Worm (Caenorhabditis elegans) whole organism, young adult: ENCODE results near the gene srp-3.

ENCODE experiments used
- B0019.2 ChIP-seq: fragments of 200-800 bp; sonication (Bioruptor generic); conservative IDR thresholded peaks from 2 replicates; pipeline ENCODE4 v1.3.6; 2022; ENCODE audit warnings: missing genetic modification reagents, missing genetic modification characterization, missing compliant biosample characterization
- B0035.1 ChIP-seq: sonication (generic microtip); optimal IDR thresholded peaks from 2 replicates; lab custom pipeline; 2016; ENCODE audit warnings: missing genetic modification characterization, mild to moderate bottlenecking, missing compliant biosample characterization, missing genotype, missing genetic modification reagents
- B0261.1 ChIP-seq: sonication (generic microtip); optimal IDR thresholded peaks from 2 replicates; lab custom pipeline; 2016; ENCODE audit warnings: mild to moderate bottlenecking, missing genetic modification characterization, moderate library complexity, missing compliant biosample characterization
- B0336.3 ChIP-seq: fragments of 200-800 bp; sonication (Bioruptor generic); IDR thresholded peaks from 2 replicates; pipeline ENCODE4 v1.3.6; 2022; ENCODE audit warnings: missing genetic modification characterization, missing compliant biosample characterization
- C17E4.6 ChIP-seq: fragments of 200-800 bp; sonication (Bioruptor generic); IDR thresholded peaks from 2 replicates; pipeline ENCODE4 v1.3.6; 2022; ENCODE audit warnings: missing genetic modification reagents, missing genetic modification characterization, missing compliant biosample characterization
- D2030.7 ChIP-seq: fragments of 200-800 bp; sonication (Bioruptor generic); IDR thresholded peaks from 2 replicates; pipeline ENCODE4 v1.3.6; 2022; ENCODE audit warnings: missing genetic modification reagents, missing genetic modification characterization, missing compliant biosample characterization
- F33H1.4 ChIP-seq: fragments of 200-800 bp; sonication (Bioruptor generic); IDR thresholded peaks from 2 replicates; pipeline ENCODE4 v1.3.6; 2022; ENCODE audit warnings: missing genetic modification reagents, missing genetic modification characterization, missing compliant biosample characterization
- F49E8.2 ChIP-seq: sonication (generic microtip); optimal IDR thresholded peaks from 3 replicates; lab custom pipeline; 2017; ENCODE audit warnings: missing genetic modification characterization, mild to moderate bottlenecking, missing compliant biosample characterization, antibody characterized with exemption, moderate library complexity; ENCODE audit not compliant: insufficient read depth
- Y67H2A.10 ChIP-seq: fragments of 200-800 bp; sonication (Bioruptor generic); conservative IDR thresholded peaks from 2 replicates; pipeline ENCODE4 v1.3.6; 2022; ENCODE audit warnings: missing genetic modification reagents, missing genetic modification characterization, missing compliant biosample characterization
- aptf-3 ChIP-seq: fragments of 200-800 bp; sonication (Bioruptor generic); IDR thresholded peaks from 2 replicates; pipeline ENCODE4 v1.3.6; 2022; ENCODE audit warnings: missing genetic modification characterization, missing compliant biosample characterization
- attf-3 ChIP-seq: fragments of 200-800 bp; sonication (Bioruptor generic); conservative IDR thresholded peaks from 2 replicates; pipeline ENCODE4 v1.3.6; 2022; ENCODE audit warnings: missing genetic modification reagents, missing genetic modification characterization, missing compliant biosample characterization
- attf-6 ChIP-seq: fragments of 200-800 bp; sonication (Bioruptor generic); IDR thresholded peaks from 2 replicates; pipeline ENCODE4 v1.3.6; 2022; ENCODE audit warnings: missing genetic modification reagents, missing genetic modification characterization, missing compliant biosample characterization
- bed-1 ChIP-seq: fragments of 200-800 bp; sonication (Bioruptor generic); IDR thresholded peaks from 2 replicates; pipeline ENCODE4 v1.3.6; 2022; ENCODE audit warnings: missing genetic modification reagents, missing genetic modification characterization, missing compliant biosample characterization
- cebp-1 ChIP-seq, 2 experiments: fragments of 200-800 bp in 1 of 2; sonication (Bioruptor generic) in 1 of 2; sonication (generic microtip) in 1 of 2; IDR thresholded peaks in 1 of 2; optimal IDR thresholded peaks in 1 of 2; 2 replicates each; pipeline versions ENCODE4 v1.3.6 to Lab custom; 2017 to 2022; ENCODE audit warnings: missing compliant biosample characterization in 2 of 2, missing genetic modification characterization in 2 of 2, mild to moderate bottlenecking in 1 of 2, missing genetic modification reagents in 1 of 2, moderate library complexity in 1 of 2
- cebp-2 ChIP-seq: fragments of 200-800 bp; sonication (Bioruptor generic); IDR thresholded peaks from 2 replicates; pipeline ENCODE4 v1.3.6; 2022; ENCODE audit warnings: missing genetic modification characterization, missing compliant biosample characterization
- ceh-100 ChIP-seq: fragments of 200-800 bp; sonication (Bioruptor generic); IDR thresholded peaks from 2 replicates; pipeline ENCODE4 v1.3.6; 2022; ENCODE audit warnings: missing genetic modification reagents, missing genetic modification characterization, missing compliant biosample characterization
- ceh-27 ChIP-seq: fragments of 200-800 bp; sonication (Bioruptor generic); optimal IDR thresholded peaks from 2 replicates; lab custom pipeline; 2018; ENCODE audit warnings: mild to moderate bottlenecking, missing genetic modification characterization, moderate library complexity, missing compliant biosample characterization
- ceh-40 ChIP-seq: fragments of 200-800 bp; sonication (Bioruptor generic); IDR thresholded peaks from 2 replicates; pipeline ENCODE4 v1.3.6; 2022; ENCODE audit warnings: missing genetic modification characterization, missing compliant biosample characterization
- ceh-91 ChIP-seq: fragments of 200-800 bp; sonication (Bioruptor generic); IDR thresholded peaks from 2 replicates; pipeline ENCODE4 v1.3.6; 2022; ENCODE audit warnings: missing genetic modification reagents, missing genetic modification characterization, missing compliant biosample characterization
- dpff-1 ChIP-seq: sonication (generic microtip); optimal IDR thresholded peaks from 2 replicates; lab custom pipeline; 2017; ENCODE audit warnings: mild to moderate bottlenecking, missing genetic modification characterization, missing compliant biosample characterization
- dpl-1 ChIP-seq: fragments of 150-350 bp; optimal IDR thresholded peaks from 2 replicates; lab custom pipeline; 2014; ENCODE audit warnings: missing biosample characterization, missing genetic modification reagents, missing genetic modification characterization
- efl-1 ChIP-seq: fragments of 150-350 bp; optimal IDR thresholded peaks from 2 replicates; lab custom pipeline; 2014; ENCODE audit warnings: missing biosample characterization, missing genetic modification reagents, missing genetic modification characterization
- egl-18 ChIP-seq: fragments of 200-800 bp; sonication (Bioruptor generic); IDR thresholded peaks from 2 replicates; pipeline ENCODE4 v1.3.6; 2022; ENCODE audit warnings: missing genetic modification reagents, missing genetic modification characterization, missing compliant biosample characterization
- ekl-4 ChIP-seq: fragments of 200-800 bp; sonication (Bioruptor generic); IDR thresholded peaks from 2 replicates; pipeline ENCODE4 v1.3.6; 2022; ENCODE audit warnings: missing genetic modification reagents, missing genetic modification characterization, missing compliant biosample characterization
- hrde-1 ChIP-seq: sonication (generic microtip); optimal IDR thresholded peaks from 2 replicates; lab custom pipeline; 2016; ENCODE audit warnings: missing genetic modification characterization, mild to moderate bottlenecking, missing compliant biosample characterization, moderate library complexity, missing genotype, missing genetic modification reagents, borderline replicate concordance
- lin-35 ChIP-seq, 3 experiments: fragments of 150-350 bp in 2 of 3; sonication (generic microtip) in 1 of 3; optimal IDR thresholded peaks; 2 replicates each; lab custom pipeline; 2014 to 2018; ENCODE audit warnings: missing biosample characterization in 3 of 3, missing genetic modification characterization in 3 of 3, missing genetic modification reagents in 3 of 3
- lin-54 ChIP-seq: fragments of 200-800 bp; sonication (Bioruptor generic); optimal IDR thresholded peaks from 2 replicates; lab custom pipeline; 2018; ENCODE audit warnings: mild to moderate bottlenecking, missing genetic modification characterization, missing compliant biosample characterization
- madf-10 ChIP-seq: sonication (generic microtip); optimal IDR thresholded peaks from 2 replicates; lab custom pipeline; 2016; ENCODE audit warnings: mild to moderate bottlenecking, missing genetic modification characterization, missing compliant biosample characterization
- madf-3 ChIP-seq: fragments of 200-800 bp; sonication (Bioruptor generic); IDR thresholded peaks from 2 replicates; pipeline ENCODE4 v1.3.6; 2022; ENCODE audit warnings: missing genetic modification reagents, missing genetic modification characterization, missing compliant biosample characterization
- madf-6 ChIP-seq: fragments of 200-800 bp; sonication (Bioruptor generic); IDR thresholded peaks from 2 replicates; pipeline ENCODE4 v1.3.6; 2022; ENCODE audit warnings: missing genetic modification reagents, missing genetic modification characterization, missing compliant biosample characterization
- madf-8 ChIP-seq: fragments of 200-800 bp; sonication (Bioruptor generic); conservative IDR thresholded peaks from 2 replicates; pipeline ENCODE4 v1.3.6; 2022; ENCODE audit warnings: missing genetic modification reagents, missing genetic modification characterization, missing compliant biosample characterization
- mcd-1 ChIP-seq: fragments of 200-800 bp; sonication (Bioruptor generic); IDR thresholded peaks from 2 replicates; pipeline ENCODE4 v1.3.6; 2022; ENCODE audit warnings: missing genetic modification reagents, missing genetic modification characterization, missing compliant biosample characterization
- mel-28 ChIP-seq: sonication (generic microtip); optimal IDR thresholded peaks from 2 replicates; lab custom pipeline; 2016; ENCODE audit warnings: borderline replicate concordance, mild to moderate bottlenecking, missing genetic modification characterization, missing compliant biosample characterization
- mes-4 ChIP-seq: sonication (generic microtip); optimal IDR thresholded peaks from 2 replicates; lab custom pipeline; 2016; ENCODE audit warnings: missing genotype, missing genetic modification characterization, missing compliant biosample characterization
- nhr-90 ChIP-seq: sonication (generic microtip); optimal IDR thresholded peaks from 2 replicates; lab custom pipeline; 2016; ENCODE audit warnings: missing genotype, mild to moderate bottlenecking, missing genetic modification characterization, missing compliant biosample characterization
- sdz-38 ChIP-seq: sonication (generic microtip); optimal IDR thresholded peaks from 2 replicates; lab custom pipeline; 2016; ENCODE audit warnings: missing genotype, missing genetic modification characterization, missing compliant biosample characterization
- snpc-1.1 ChIP-seq: sonication (generic microtip); optimal IDR thresholded peaks from 2 replicates; lab custom pipeline; 2017; ENCODE audit warnings: missing genetic modification characterization, mild to moderate bottlenecking, missing compliant biosample characterization, antibody characterized with exemption, moderate library complexity, missing genotype, missing genetic modification reagents; ENCODE audit not compliant: insufficient read depth
- snpc-4 ChIP-seq, 5 experiments: fragments of 150-350 bp in 1 of 5; sonication (generic microtip) in 4 of 5; optimal IDR thresholded peaks; 2 replicates each; lab custom pipeline; 2014 to 2018; ENCODE audit warnings: missing genetic modification characterization in 5 of 5, missing biosample characterization in 3 of 5, antibody characterized with exemption in 2 of 5, mild to moderate bottlenecking in 2 of 5, missing compliant biosample characterization in 2 of 5, missing genotype in 2 of 5, moderate library complexity in 2 of 5, missing genetic modification reagents in 1 of 5
- tbp1 ChIP-seq: fragments of 200-800 bp; sonication (Bioruptor generic); optimal IDR thresholded peaks from 2 replicates; lab custom pipeline; 2018; ENCODE audit warnings: mild to moderate bottlenecking, missing genetic modification characterization, missing compliant biosample characterization
- unc-130 ChIP-seq: sonication (generic microtip); optimal IDR thresholded peaks from 2 replicates; lab custom pipeline; 2016; ENCODE audit warnings: missing genetic modification reagents, missing genetic modification characterization, missing compliant biosample characterization
- ztf-18 ChIP-seq: sonication (generic microtip); optimal IDR thresholded peaks from 2 replicates; lab custom pipeline; 2016; ENCODE audit warnings: missing genotype, mild to moderate bottlenecking, missing genetic modification characterization, missing compliant biosample characterization
- ztf-25 ChIP-seq: fragments of 200-800 bp; sonication (Bioruptor generic); IDR thresholded peaks from 2 replicates; pipeline ENCODE4 v1.3.6; 2022; ENCODE audit warnings: missing genetic modification reagents, missing genetic modification characterization, missing compliant biosample characterization
- ztf-28 ChIP-seq: fragments of 200-800 bp; sonication (Bioruptor generic); IDR thresholded peaks from 2 replicates; pipeline ENCODE4 v1.3.6; 2022; ENCODE audit warnings: missing genetic modification reagents, missing genetic modification characterization, missing compliant biosample characterization
- ztf-3 ChIP-seq: fragments of 200-800 bp; sonication (Bioruptor generic); optimal IDR thresholded peaks from 2 replicates; lab custom pipeline; 2018; ENCODE audit warnings: mild to moderate bottlenecking, missing genetic modification characterization, missing compliant biosample characterization

srp-3 gene

DNA sequence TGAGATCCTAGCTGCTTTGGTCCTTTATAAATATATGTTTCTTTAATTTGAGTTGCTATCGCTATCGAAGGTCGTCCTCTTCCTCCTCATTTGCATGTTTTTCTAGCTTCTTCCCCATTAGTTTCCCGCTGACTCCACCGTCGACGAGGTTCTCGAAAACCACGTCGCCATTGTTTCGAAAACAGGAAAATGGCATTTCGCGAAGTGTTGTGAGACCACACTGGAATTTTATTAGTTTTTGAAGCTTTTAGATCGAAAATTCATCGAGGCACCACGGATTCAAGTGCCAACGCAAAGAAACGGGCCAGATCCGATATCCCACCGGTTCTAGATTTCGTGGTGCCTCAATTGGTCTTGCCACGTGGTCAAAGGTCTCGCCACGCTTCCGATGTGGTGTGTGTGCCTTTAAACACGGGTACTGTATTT is 38.1 kb upstream of the srp-3 start (continued):
- TF ChIP-seq snpc-4 (GFP tag; optimal IDR thresholded peaks at IDR 0.05; lab: Kevin White, UChicago) (no peak), snpc-4 (tag; optimal IDR thresholded peaks at IDR 0.05; lab: Kevin White, UChicago) (peak in 2 of 4 experiments; percentile 2 to 9), ztf-18 (peak; percentile 86), dpl-1 (GFP tag; lab: Kevin White, UChicago) (peak; percentile 27), snpc-1.1 (tag; lab: Kevin White, UChicago) (no peak), mes-4 (tag; lab: Kevin White, UChicago) (no peak), tbp1 (GFP tag; lab: Kevin White, UChicago) (peak; percentile 29), C17E4.6 (GFP tag; lab: Robert Waterston, UW) (peak; percentile 63; the same call in 1 of the 2 replicates), ceh-91 (GFP tag; lab: Robert Waterston, UW) (peak; percentile 78), madf-6 (GFP tag; lab: Robert Waterston, UW) (peak; percentile 70), lin-54 (peak; percentile 38), madf-8 (GFP tag; lab: Robert Waterston, UW) (peak; percentile 25; the same call in 1 of the 2 replicates), efl-1 (peak; percentile 51), madf-3 (peak; percentile 60; the same call in 1 of the 2 replicates), B0336.3 (GFP tag; lab: Robert Waterston, UW) (peak; percentile 65), lin-35 (GFP tag; optimal IDR thresholded peaks at IDR 0.05; lab: Kevin White, UChicago) (no peak), unc-130 (peak; percentile 39), attf-3 (GFP tag; lab: Robert Waterston, UW) (no peak), ekl-4 (GFP tag; lab: Robert Waterston, UW) (peak; percentile 59; the same call in 1 of the 2 replicates), F49E8.2 (tag; lab: Kevin White, UChicago) (peak; percentile 54), sdz-38 (tag; lab: Kevin White, UChicago) (no peak), ztf-28 (peak; percentile 79; the same call in 1 of the 2 replicates), Y67H2A.10 (peak; percentile 33; the same call in 1 of the 2 replicates), mcd-1 (GFP tag; lab: Robert Waterston, UW) (peak; percentile 25; the same call in 1 of the 2 replicates), B0035.1 (tag; lab: Kevin White, UChicago) (no peak), attf-6 (GFP tag; lab: Robert Waterston, UW) (peak; percentile 34; the same call in 1 of the 2 replicates), hrde-1 (tag; lab: Kevin White, UChicago) (peak; percentile 11), ztf-3 (GFP tag; lab: Kevin White, UChicago) (no peak), ztf-25 (GFP tag; lab: Robert Waterston, UW) (peak; percentile 19; the same call in 1 of the 2 replicates), D2030.7 (GFP tag; lab: Robert Waterston, UW) (peak; percentile 82), ceh-100 (GFP tag; lab: Robert Waterston, UW) (peak; percentile 88), B0019.2 (GFP tag; lab: Robert Waterston, UW) (peak; percentile 48; the same call in 1 of the 2 replicates)
- TF ChIP-seq, all 124 proteins: peak for 35

DNA sequence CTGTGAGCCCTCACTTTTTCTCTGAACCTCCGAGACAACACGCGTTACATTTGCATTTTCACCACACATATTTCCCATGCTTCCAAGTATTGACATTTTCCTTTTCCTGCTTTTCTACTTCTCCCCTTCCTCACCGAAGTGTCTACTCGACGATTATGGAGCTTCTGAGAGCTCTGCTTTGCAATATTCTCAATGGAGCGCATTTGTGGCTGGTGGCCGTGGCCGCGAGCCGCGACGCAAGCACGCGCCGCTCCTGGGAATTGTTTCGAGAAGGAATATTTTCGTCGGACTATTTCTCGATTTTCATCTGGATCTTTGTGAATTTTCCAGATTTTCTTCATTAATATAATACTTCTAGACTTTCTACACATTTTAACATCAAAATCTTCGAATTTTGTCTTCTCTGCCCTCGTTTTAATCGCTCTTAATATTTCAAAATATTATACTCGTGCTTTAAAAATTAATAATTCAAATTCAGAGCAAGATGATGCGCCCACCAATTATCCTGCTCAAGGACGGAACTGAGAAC is 36.8 kb upstream of the srp-3 start, which contains the start of the genes T10B5.4 and cct-7:
Gene T10B5.4, minus strand, starts transcription at position 40 of the 529 bp plus-strand sequence.
Gene cct-7, plus strand, starts transcription at position 479 of the 529 bp plus-strand sequence.
- TF ChIP-seq nhr-90 (peak; percentile 1), snpc-4 (GFP tag; optimal IDR thresholded peaks at IDR 0.05; lab: Kevin White, UChicago) (peak; percentile 59), snpc-4 (tag; optimal IDR thresholded peaks at IDR 0.05; lab: Kevin White, UChicago) (peak; percentile 60 to 75 (median 65)), lin-54 (peak; percentile 79), F33H1.4 (GFP tag; lab: Robert Waterston, UW) (peak; percentile 29; the same call in 1 of the 2 replicates), cebp-1 (GFP tag; IDR thresholded peaks at IDR 0.05; lab: Robert Waterston, UW) (0 out of 2 replicates have a peak, but pooled peaks have one; percentile 40), cebp-1 (tag; optimal IDR thresholded peaks at IDR 0.05; lab: Kevin White, UChicago) (peak; percentile 78), C17E4.6 (GFP tag; lab: Robert Waterston, UW) (0 out of 2 replicates have a peak, but pooled peaks have one; percentile 30), ztf-18 (peak; percentile 90), aptf-3 (GFP tag; lab: Robert Waterston, UW) (no peak), ceh-40 (GFP tag; lab: Robert Waterston, UW) (no peak), cebp-2 (GFP tag; lab: Robert Waterston, UW) (no peak), madf-10 (tag; lab: Kevin White, UChicago) (peak; percentile 59), egl-18 (no peak), bed-1 (GFP tag; lab: Robert Waterston, UW) (0 out of 2 replicates have a peak, but pooled peaks have one; percentile 31), F49E8.2 (tag; lab: Kevin White, UChicago) (peak; percentile 73), B0261.1 (tag; lab: Kevin White, UChicago) (no peak), B0336.3 (GFP tag; lab: Robert Waterston, UW) (peak; percentile 86), mel-28 (tag; lab: Kevin White, UChicago) (no peak), dpff-1 (tag; lab: Kevin White, UChicago) (no peak), ceh-27 (GFP tag; lab: Kevin White, UChicago) (peak; percentile 97)
